Fruit fly (Drosophila melanogaster): ENCODE data around the gene CG44303.

DNA sequence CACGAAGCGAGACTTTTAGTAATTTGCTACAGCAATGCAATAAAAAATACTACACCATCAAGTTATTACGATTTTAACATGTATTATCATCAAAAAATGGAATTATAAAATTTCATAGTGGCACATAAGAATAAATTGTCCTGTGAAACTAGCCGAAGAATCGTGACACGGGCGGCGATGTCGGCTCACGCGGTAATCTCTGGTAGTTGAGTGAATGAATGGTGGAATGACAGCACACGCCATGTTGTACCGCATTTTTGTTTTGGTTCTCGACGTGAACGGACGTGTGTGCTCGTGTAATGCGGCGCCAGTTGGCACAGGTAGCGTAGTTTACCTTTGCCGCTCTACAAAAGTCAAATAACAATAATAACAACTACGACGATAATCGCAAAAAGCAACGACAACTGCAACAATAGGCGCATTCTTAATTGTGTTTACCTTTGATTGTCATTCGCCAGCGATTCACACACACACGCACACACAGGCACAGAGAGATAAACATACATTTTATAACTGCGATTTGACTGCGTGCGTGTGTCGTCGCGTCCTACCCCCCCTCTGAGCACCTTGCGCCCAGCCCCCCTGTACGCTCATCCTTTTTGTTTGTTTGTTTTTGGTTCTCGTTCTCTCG is 12.2 kb upstream of the CG44303 start, which contains the start of gene CG14441:
- peak; percentile 15 for TF ChIP-seq Snoo (tag; optimal IDR thresholded peaks at IDR 0.05)
- peak; percentile 44 for TF ChIP-seq CG15710 (tag; optimal IDR thresholded peaks at IDR 0.05)
- TF ChIP-seq Pif1B (GFP tag; optimal IDR thresholded peaks at IDR 0.05): peak; percentile 71
- peak; percentile 16 for TF ChIP-seq gl (tag; optimal IDR thresholded peaks at IDR 0.05)
- peak; percentile 63; the same call in 2 of the 3 replicates for TF ChIP-seq CG4496 (GFP tag; IDR thresholded peaks at IDR 0.05)
- no peak; the same call in 1 of the 2 replicates for TF ChIP-seq CG32121 (GFP tag; IDR thresholded peaks at IDR 0.05)
- peak; percentile 38; the same call in 1 of the 2 replicates for TF ChIP-seq CG12605 (GFP tag; IDR thresholded peaks at IDR 0.05)
- TF ChIP-seq CG9948 (tag; optimal IDR thresholded peaks at IDR 0.05): peak; percentile 24
- peak; percentile 54 for TF ChIP-seq EcR (GFP tag; optimal IDR thresholded peaks at IDR 0.05)
- TF ChIP-seq CG14655 (GFP tag; optimal IDR thresholded peaks at IDR 0.05): peak; percentile 41

All from whole organism, pupa.